Fruit fly (Drosophila melanogaster): ENCODE measurements around the gene Chsy.

Gene Chsy

DNA sequence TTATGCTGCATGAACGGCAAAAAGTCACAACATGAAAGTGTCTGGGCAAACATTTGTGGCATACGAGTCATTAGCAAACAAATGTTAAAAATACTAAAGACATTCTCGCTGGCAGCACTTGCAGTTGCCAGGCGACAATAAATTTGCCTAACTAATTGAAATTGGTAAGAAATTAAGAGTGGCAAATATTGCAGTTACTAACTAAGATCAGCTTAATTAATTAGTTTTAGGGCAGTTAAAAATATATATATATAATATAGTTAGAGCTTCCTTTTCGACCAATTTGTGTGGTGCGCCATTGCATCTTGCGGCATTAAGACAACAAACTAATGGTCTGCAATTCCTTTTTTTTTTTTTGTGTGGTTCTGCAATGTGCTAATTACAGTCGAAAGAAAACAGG, 24.6 kb upstream of the Chsy start:
- TF ChIP-seq CG1647 (GFP tag; optimal IDR thresholded peaks at IDR 0.05) (no peak), zen2 (GFP tag; IDR thresholded peaks at IDR 0.05; ENCODE audit: partially characterized antibody) (no peak), CG12391 (tag; optimal IDR thresholded peaks at IDR 0.05) (peak; percentile 47), PHDP (tag; optimal IDR thresholded peaks at IDR 0.05) (peak; percentile 12), Rx (GFP tag; IDR thresholded peaks at IDR 0.05) (0 out of 2 replicates have a peak, but pooled peaks have one; percentile 22), ATbp (GFP tag; optimal IDR thresholded peaks at IDR 0.05) (peak; percentile 31), CG15269 (tag; optimal IDR thresholded peaks at IDR 0.05) (peak; percentile 0), ase (GFP tag; IDR thresholded peaks at IDR 0.05) (peak; percentile 10; the same call in 1 of the 3 replicates), Oli (tag; optimal IDR thresholded peaks at IDR 0.05) (peak; percentile 41), lmd (GFP tag; IDR thresholded peaks at IDR 0.05) (no peak), pum (GFP tag; optimal IDR thresholded peaks at IDR 0.05) (no peak), CG10979 (tag; optimal IDR thresholded peaks at IDR 0.05) (peak; percentile 60), CG7745 (tag; optimal IDR thresholded peaks at IDR 0.05) (no peak), CG9797 (GFP tag; optimal IDR thresholded peaks at IDR 0.05) (no peak), phol (tag; optimal IDR thresholded peaks at IDR 0.05) (peak; percentile 39), prd (optimal IDR thresholded peaks at IDR 0.05) (no peak), prd (GFP tag; IDR thresholded peaks at IDR 0.05) (peak; percentile 74), Ada2b (GFP tag; IDR thresholded peaks at IDR 0.05) (peak; percentile 43), Gsc (GFP tag; IDR thresholded peaks at IDR 0.05) (peak; percentile 25; the same call in 1 of the 2 replicates), lilli (GFP tag; optimal IDR thresholded peaks at IDR 0.05) (no peak), CG9437 (GFP tag; optimal IDR thresholded peaks at IDR 0.05) (peak; percentile 15), NK7.1 (GFP tag; optimal IDR thresholded peaks at IDR 0.05) (no peak), CG1024 (GFP tag; IDR thresholded peaks at IDR 0.05) (0 out of 2 replicates have a peak, but pooled peaks have one; percentile 23), dysf (GFP tag; IDR thresholded peaks at IDR 0.05) (peak; percentile 45; the same call in 1 of the 3 replicates), pb (GFP tag; optimal IDR thresholded peaks at IDR 0.05) (no peak), CG32767 (GFP tag; IDR thresholded peaks at IDR 0.05) (no peak), Six4 (GFP tag; optimal IDR thresholded peaks at IDR 0.05) (no peak), vvl (GFP tag; IDR thresholded peaks at IDR 0.05) (peak; percentile 64), oc (tag; optimal IDR thresholded peaks at IDR 0.05) (peak; percentile 54), bowl (GFP tag; IDR thresholded peaks at IDR 0.05) (no peak), disco-r (GFP tag; optimal IDR thresholded peaks at IDR 0.05) (no peak), row (GFP tag; IDR thresholded peaks at IDR 0.05) (peak; percentile 59; the same call in 2 of the 3 replicates), Ssrp (tag; optimal IDR thresholded peaks at IDR 0.05) (peak; percentile 45), Nf-YB (GFP tag; optimal IDR thresholded peaks at IDR 0.05) (no peak), gsb-n (tag; optimal IDR thresholded peaks at IDR 0.05) (peak; percentile 59), ttk (GFP tag; IDR thresholded peaks at IDR 0.05) (peak; percentile 55; the same call in 1 of the 2 replicates), kni (GFP tag; optimal IDR thresholded peaks at IDR 0.05) (no peak), CG14441 (GFP tag; IDR thresholded peaks at IDR 0.05) (peak; percentile 54; the same call in 1 of the 2 replicates), HLH3B (GFP tag; IDR thresholded peaks at IDR 0.05) (peak; percentile 51), CG6689 (GFP tag; IDR thresholded peaks at IDR 0.05) (peak; percentile 50), jing (GFP tag; optimal IDR thresholded peaks at IDR 0.05) (no peak), CG30403 (GFP tag; optimal IDR thresholded peaks at IDR 0.05) (no peak), bigmax (GFP tag; optimal IDR thresholded peaks at IDR 0.05) (no peak), CG15479 (GFP tag; optimal IDR thresholded peaks at IDR 0.05) (no peak), CG10959 (GFP tag; IDR thresholded peaks at IDR 0.05) (0 out of 2 replicates have a peak, but pooled peaks have one; percentile 28), CG31441 (GFP tag; IDR thresholded peaks at IDR 0.05) (peak; percentile 39; the same call in 1 of the 2 replicates), pnt (GFP tag; optimal IDR thresholded peaks at IDR 0.05) (no peak), CG2202 (tag; optimal IDR thresholded peaks at IDR 0.05) (peak; percentile 39), MTF-1 (GFP tag; optimal IDR thresholded peaks at IDR 0.05; ENCODE audit: borderline replicate concordance) (no peak), CG8290 (GFP tag; optimal IDR thresholded peaks at IDR 0.05) (no peak), CG8290 (tag; optimal IDR thresholded peaks at IDR 0.05) (no peak), cwo (GFP tag; optimal IDR thresholded peaks at IDR 0.05) (no peak)

Data from whole organism, embryonic.